Worm (Caenorhabditis elegans) whole organism, L3 larva: Measurements from ENCODE around the gene C52G5.3.

Experiments
- R02D3.7 ChIP-seq: fragments of 150-350 bp; optimal IDR thresholded peaks from 2 replicates; lab custom pipeline; 2014; ENCODE audit warnings: missing biosample characterization, missing genetic modification characterization
- ZK546.5 ChIP-seq: sonication (generic microtip); optimal IDR thresholded peaks from 2 replicates; lab custom pipeline; 2017; ENCODE audit warnings: missing biosample characterization, missing genetic modification characterization
- ama-1 ChIP-seq: fragments of 150-350 bp; optimal IDR thresholded peaks from 2 replicates; lab custom pipeline; 2018
- ceh-28 ChIP-seq: fragments of 150-350 bp; optimal IDR thresholded peaks from 2 replicates; lab custom pipeline; 2014; ENCODE audit warnings: missing biosample characterization, missing genetic modification reagents, missing genetic modification characterization
- ceh-82 ChIP-seq: fragments of 150-350 bp; optimal IDR thresholded peaks from 2 replicates; lab custom pipeline; 2014; ENCODE audit warnings: missing biosample characterization, missing genetic modification characterization
- ceh-9 ChIP-seq: sonication (generic microtip); optimal IDR thresholded peaks from 2 replicates; lab custom pipeline; 2018; ENCODE audit warnings: missing biosample characterization, missing genetic modification characterization
- daf-12 ChIP-seq: fragments of 150-350 bp; optimal IDR thresholded peaks from 2 replicates; lab custom pipeline; 2014; ENCODE audit warnings: missing biosample characterization, missing genetic modification reagents, missing genetic modification characterization
- egl-27 ChIP-seq: sonication (generic microtip); optimal IDR thresholded peaks from 4 replicates; lab custom pipeline; 2017; ENCODE audit warnings: missing biosample characterization, missing genetic modification reagents, missing genetic modification characterization
- elt-1 ChIP-seq: fragments of 150-350 bp; optimal IDR thresholded peaks from 2 replicates; lab custom pipeline; 2014; ENCODE audit warnings: missing biosample characterization, missing genetic modification characterization
- elt-2 ChIP-seq: sonication (generic microtip); optimal IDR thresholded peaks from 2 replicates; lab custom pipeline; 2016; ENCODE audit warnings: missing genetic modification reagents, mild to moderate bottlenecking, missing genetic modification characterization, missing compliant biosample characterization
- eor-1 ChIP-seq, 2 experiments: fragments of 150-350 bp; optimal IDR thresholded peaks; 2 replicates each; lab custom pipeline; 2014 to 2018; ENCODE audit warnings: missing biosample characterization in 2 of 2, missing genetic modification characterization in 2 of 2
- fkh-10 ChIP-seq: sonication (generic microtip); optimal IDR thresholded peaks from 2 replicates; lab custom pipeline; 2017; ENCODE audit warnings: missing biosample characterization, missing genetic modification reagents, missing genetic modification characterization
- fkh-2 ChIP-seq: fragments of 150-350 bp; optimal IDR thresholded peaks from 2 replicates; lab custom pipeline; 2014; ENCODE audit warnings: missing biosample characterization, missing genetic modification reagents, missing genetic modification characterization
- lin-15B ChIP-seq: fragments of 150-350 bp; optimal IDR thresholded peaks from 2 replicates; lab custom pipeline; 2014; ENCODE audit warnings: missing biosample characterization, missing genetic modification characterization
- lin-39 ChIP-seq: fragments of 150-350 bp; optimal IDR thresholded peaks from 2 replicates; lab custom pipeline; 2018; ENCODE audit warnings: missing biosample characterization, missing genetic modification reagents, missing genetic modification characterization
- mml-1 ChIP-seq: fragments of 150-350 bp; sonication (generic microtip); optimal IDR thresholded peaks from 3 replicates; lab custom pipeline; 2014; ENCODE audit warnings: missing biosample characterization, missing genetic modification characterization
- nfya-1 ChIP-seq: sonication (generic microtip); optimal IDR thresholded peaks from 2 replicates; lab custom pipeline; 2017; ENCODE audit warnings: missing genetic modification characterization, mild to moderate bottlenecking, missing compliant biosample characterization, antibody characterized with exemption, moderate library complexity; ENCODE audit not compliant: insufficient read depth
- nhr-11 ChIP-seq: fragments of 150-350 bp; optimal IDR thresholded peaks from 2 replicates; lab custom pipeline; 2014; ENCODE audit warnings: missing biosample characterization, missing genetic modification characterization
- nhr-12 ChIP-seq: fragments of 150-350 bp; optimal IDR thresholded peaks from 2 replicates; lab custom pipeline; 2014; ENCODE audit warnings: missing biosample characterization, missing genetic modification characterization
- nhr-23 ChIP-seq: fragments of 150-350 bp; optimal IDR thresholded peaks from 2 replicates; lab custom pipeline; 2014; ENCODE audit warnings: missing biosample characterization, missing genetic modification reagents, missing genetic modification characterization
- nhr-237 ChIP-seq: fragments of 150-350 bp; optimal IDR thresholded peaks from 2 replicates; lab custom pipeline; 2014; ENCODE audit warnings: missing biosample characterization, missing genetic modification characterization
- nhr-25 ChIP-seq: sonication (generic microtip); optimal IDR thresholded peaks from 2 replicates; lab custom pipeline; 2017; ENCODE audit warnings: missing biosample characterization, missing genetic modification characterization
- nhr-43 ChIP-seq: sonication (generic microtip); optimal IDR thresholded peaks from 2 replicates; lab custom pipeline; 2016; ENCODE audit warnings: mild to moderate bottlenecking, missing genetic modification characterization, missing compliant biosample characterization; ENCODE audit not compliant: poor library complexity, severe bottlenecking
- nhr-77 ChIP-seq: fragments of 150-350 bp; optimal IDR thresholded peaks from 2 replicates; lab custom pipeline; 2014; ENCODE audit warnings: missing biosample characterization, missing genetic modification characterization
- pha-4 ChIP-seq: fragments of 150-350 bp; optimal IDR thresholded peaks from 2 replicates; lab custom pipeline; 2014; ENCODE audit warnings: missing biosample characterization, missing genetic modification reagents, missing genetic modification characterization
- pqm-1 ChIP-seq: fragments of 150-350 bp; optimal IDR thresholded peaks from 2 replicates; lab custom pipeline; 2017; ENCODE audit warnings: missing biosample characterization, missing genetic modification characterization, inconsistent platforms
- sea-2 ChIP-seq: fragments of 150-350 bp; sonication (generic microtip); optimal IDR thresholded peaks from 4 replicates; lab custom pipeline; 2014; ENCODE audit warnings: missing biosample characterization, missing genetic modification reagents, missing genetic modification characterization
- tbx-2 ChIP-seq: sonication (generic microtip); optimal IDR thresholded peaks from 2 replicates; lab custom pipeline; 2016; ENCODE audit warnings: mild to moderate bottlenecking, missing genetic modification characterization, missing compliant biosample characterization
- zag-1 ChIP-seq: fragments of 150-350 bp; optimal IDR thresholded peaks from 2 replicates; lab custom pipeline; 2014; ENCODE audit warnings: missing biosample characterization, missing genetic modification characterization
- ztf-11 ChIP-seq: fragments of 150-350 bp; optimal IDR thresholded peaks from 2 replicates; lab custom pipeline; 2014; ENCODE audit warnings: missing biosample characterization, missing genetic modification characterization
- ztf-4 ChIP-seq: fragments of 150-350 bp; optimal IDR thresholded peaks from 2 replicates; lab custom pipeline; 2014; ENCODE audit warnings: missing biosample characterization, missing genetic modification characterization

Gene C52G5.3

DNA sequence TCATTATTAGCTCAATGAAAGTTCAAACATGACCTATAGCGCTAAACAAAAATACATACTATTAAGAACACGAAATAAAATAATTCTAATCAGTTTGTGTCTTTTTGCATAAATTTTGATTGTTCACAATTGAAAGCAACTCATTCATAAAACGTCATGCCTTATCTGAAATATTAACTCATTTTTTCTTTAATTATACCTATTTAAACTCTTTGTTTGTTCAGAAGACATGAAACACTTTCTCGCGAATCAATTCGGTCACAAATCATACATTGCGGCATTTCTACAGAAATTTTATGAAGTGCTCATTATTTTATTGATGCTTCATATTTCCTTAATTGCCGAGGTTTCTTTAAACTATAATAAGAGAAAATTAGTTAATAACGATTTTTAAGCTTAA lies 39.0 kb downstream of the C52G5.3 start:
- no peak for TF ChIP-seq lin-15B
- TF ChIP-seq nhr-43 (tag; lab: Kevin White, UChicago), result no peak
- TF ChIP-seq daf-12 (tag; lab: Kevin White, UChicago), result no peak
- no peak for TF ChIP-seq nhr-23
- no peak for TF ChIP-seq tbx-2 (tag; lab: Kevin White, UChicago)
- no peak for TF ChIP-seq nhr-77 (tag; lab: Kevin White, UChicago)
- TF ChIP-seq nfya-1 (tag; lab: Kevin White, UChicago), result no peak
- TF ChIP-seq ama-1 (lab: Kevin White, UChicago), result no peak
- TF ChIP-seq ceh-82 (tag; lab: Kevin White, UChicago), result no peak
- TF ChIP-seq nhr-12 (tag; lab: Kevin White, UChicago), result no peak
- TF ChIP-seq mml-1 (tag; lab: Kevin White, UChicago), result no peak
- TF ChIP-seq egl-27, result no peak
- no peak for TF ChIP-seq fkh-10 (GFP tag; lab: Kevin White, UChicago)
- no peak for TF ChIP-seq eor-1 (tag; optimal IDR thresholded peaks at IDR 0.05; lab: Kevin White, UChicago)
- TF ChIP-seq R02D3.7 (tag; lab: Kevin White, UChicago), result no peak
- no peak for TF ChIP-seq nhr-25 (tag; lab: Kevin White, UChicago)
- TF ChIP-seq pha-4 (tag; lab: Kevin White, UChicago), result peak; percentile 31
- no peak for TF ChIP-seq fkh-2 (tag; lab: Kevin White, UChicago)
- TF ChIP-seq elt-1 (tag; lab: Kevin White, UChicago), result no peak
- peak; percentile 86 for TF ChIP-seq pqm-1 (tag; lab: Kevin White, UChicago)
- TF ChIP-seq nhr-237 (tag; lab: Kevin White, UChicago), result no peak
- no peak for TF ChIP-seq nhr-11 (tag; lab: Kevin White, UChicago)
- TF ChIP-seq lin-39 (tag; lab: Kevin White, UChicago), result no peak
- TF ChIP-seq zag-1, result no peak
- TF ChIP-seq elt-2 (tag; lab: Kevin White, UChicago), result peak; percentile 78

DNA sequence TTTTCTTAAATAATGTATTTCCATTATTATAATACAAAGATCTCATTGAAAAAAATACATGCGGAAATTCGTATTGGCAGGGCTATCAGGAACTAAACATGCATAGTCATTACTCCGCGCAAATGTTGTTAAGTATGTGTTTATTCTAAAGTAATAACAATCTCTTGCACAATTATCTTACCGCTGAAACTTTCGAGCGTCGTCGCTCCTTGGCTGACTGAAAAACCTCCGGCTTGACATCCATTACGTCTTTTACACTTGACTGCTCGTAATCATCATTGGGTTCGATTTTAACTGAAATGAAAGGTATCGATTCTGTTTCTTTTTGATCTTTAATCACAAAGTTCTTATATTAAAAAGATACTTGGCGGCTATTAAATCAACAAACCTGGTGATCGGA lies 46.1 kb downstream of the C52G5.3 start:
- TF ChIP-seq nfya-1 (tag; lab: Kevin White, UChicago), result no peak
- TF ChIP-seq ceh-9 (tag; lab: Kevin White, UChicago), result no peak
- TF ChIP-seq ztf-11 (tag; lab: Kevin White, UChicago), result no peak
- TF ChIP-seq ztf-4, result no peak
- TF ChIP-seq ZK546.5 (tag; lab: Kevin White, UChicago), result no peak
- TF ChIP-seq zag-1, result no peak
- TF ChIP-seq ceh-82 (tag; lab: Kevin White, UChicago), result no peak
- no peak for TF ChIP-seq ama-1 (lab: Kevin White, UChicago)
- no peak for TF ChIP-seq nhr-11 (tag; lab: Kevin White, UChicago)
- no peak for TF ChIP-seq pqm-1 (tag; lab: Kevin White, UChicago)
- no peak for TF ChIP-seq ceh-28 (tag; lab: Kevin White, UChicago)
- no peak for TF ChIP-seq sea-2 (GFP tag; lab: Kevin White, UChicago)
